Fruit fly (Drosophila melanogaster) whole organism, embryonic: ENCODE measurements around the gene Ada1-1.

Experiments used
- Awh ChIP-seq: fragments of 200-800 bp; sonication (Bioruptor generic); IDR thresholded peaks from 2 replicates; pipeline ENCODE4, ENCODE4 v1.3.6; 2022; ENCODE audit warnings: missing biosample characterization, missing genetic modification characterization
- CG10431 ChIP-seq: fragments of 200-800 bp; sonication (Bioruptor generic); optimal IDR thresholded peaks from 3 replicates; lab custom pipeline; 2018; ENCODE audit warnings: missing biosample characterization, mild to moderate bottlenecking, missing genetic modification characterization
- CG12769 ChIP-seq: fragments of 200-800 bp; sonication (Bioruptor generic); optimal IDR thresholded peaks from 2 replicates; lab custom pipeline; 2019; ENCODE audit warnings: missing biosample characterization, mild to moderate bottlenecking, missing genetic modification characterization, moderate library complexity
- CG13287 ChIP-seq: fragments of 200-800 bp; sonication (Bioruptor generic); IDR thresholded peaks from 2 replicates; pipeline ENCODE4 v1.3.6; 2022; ENCODE audit warnings: missing biosample characterization, missing genetic modification characterization; ENCODE audit not compliant: partially characterized antibody
- CG15269 ChIP-seq: fragments of 200-800 bp; sonication (Bioruptor generic); optimal IDR thresholded peaks from 2 replicates; lab custom pipeline; 2018; ENCODE audit warnings: missing biosample characterization, mild to moderate bottlenecking, missing genetic modification characterization, moderate library complexity
- CG15696 ChIP-seq: fragments of 200-800 bp; sonication (Bioruptor generic); optimal IDR thresholded peaks from 2 replicates; lab custom pipeline; 2019; ENCODE audit warnings: missing biosample characterization, mild to moderate bottlenecking, missing genetic modification characterization, moderate library complexity
- CG16863 ChIP-seq: fragments of 200-800 bp; sonication (Bioruptor generic); optimal IDR thresholded peaks from 3 replicates; lab custom pipeline; 2016; ENCODE audit warnings: missing biosample characterization, missing genetic modification characterization
- CG17802 ChIP-seq: fragments of 200-800 bp; sonication (Bioruptor generic); optimal IDR thresholded peaks from 2 replicates; lab custom pipeline; 2018; ENCODE audit warnings: missing biosample characterization, mild to moderate bottlenecking, missing genetic modification characterization, moderate library complexity
- CG1792 ChIP-seq: fragments of 200-800 bp; sonication (Bioruptor generic); optimal IDR thresholded peaks from 2 replicates; lab custom pipeline; 2016; ENCODE audit warnings: missing biosample characterization, missing genetic modification characterization
- CG18262 ChIP-seq: fragments of 200-800 bp; optimal IDR thresholded peaks from 3 replicates; lab custom pipeline; 2019; ENCODE audit warnings: missing biosample characterization, mild to moderate bottlenecking, missing genetic modification characterization, moderate library complexity
- CG18619 ChIP-seq: fragments of 200-800 bp; sonication (Bioruptor generic); optimal IDR thresholded peaks from 3 replicates; lab custom pipeline; 2017; ENCODE audit warnings: missing biosample characterization, mild to moderate bottlenecking, missing genetic modification characterization
- CG3065 ChIP-seq: fragments of 200-800 bp; sonication (Bioruptor generic); optimal IDR thresholded peaks from 2 replicates; lab custom pipeline; 2016; ENCODE audit warnings: missing biosample characterization, missing genetic modification characterization
- CG7928 ChIP-seq: fragments of 200-800 bp; sonication (Bioruptor generic); optimal IDR thresholded peaks from 2 replicates; lab custom pipeline; 2017; ENCODE audit warnings: missing biosample characterization, mild to moderate bottlenecking, missing genetic modification characterization
- CG8478 ChIP-seq: fragments of >200 bp; optimal IDR thresholded peaks from 2 replicates; lab custom pipeline; 2018
- CG8944 ChIP-seq: fragments of 200-800 bp; sonication (Bioruptor generic); optimal IDR thresholded peaks from 3 replicates; lab custom pipeline; 2016; ENCODE audit warnings: missing biosample characterization, missing genetic modification characterization
- Dad ChIP-seq: fragments of 200-800 bp; sonication (Bioruptor generic); optimal IDR thresholded peaks from 3 replicates; lab custom pipeline; 2016; ENCODE audit warnings: missing biosample characterization, missing genetic modification characterization
- Deaf1 ChIP-seq: fragments of 200-800 bp; optimal IDR thresholded peaks from 3 replicates; lab custom pipeline; 2019; ENCODE audit warnings: missing biosample characterization, mild to moderate bottlenecking, missing genetic modification characterization, moderate library complexity
- Dp ChIP-seq: fragments of 200-800 bp; sonication (Bioruptor generic); optimal IDR thresholded peaks from 2 replicates; lab custom pipeline; 2018; ENCODE audit warnings: missing biosample characterization, mild to moderate bottlenecking, missing genetic modification characterization, moderate library complexity
- Fer2 ChIP-seq: fragments of 200-800 bp; sonication (Bioruptor generic); optimal IDR thresholded peaks from 2 replicates; lab custom pipeline; 2018; ENCODE audit warnings: missing biosample characterization, mild to moderate bottlenecking, missing genetic modification characterization, moderate library complexity
- GATAe ChIP-seq: fragments of 200-800 bp; sonication (Bioruptor generic); conservative IDR thresholded peaks from 2 replicates; pipeline ENCODE4 v1.3.6; 2022; ENCODE audit warnings: missing biosample characterization, missing genetic modification characterization
- Gug ChIP-seq: fragments of 200-800 bp; sonication (Bioruptor generic); IDR thresholded peaks from 4 replicates; pipeline ENCODE4 v1.3.6; 2022; ENCODE audit warnings: missing biosample characterization, missing genetic modification characterization
- H2.0 ChIP-seq: fragments of 200-800 bp; sonication (Bioruptor generic); IDR thresholded peaks from 2 replicates; pipeline ENCODE4 v1.3.6; 2022; ENCODE audit warnings: missing biosample characterization, missing genetic modification characterization
- Hand ChIP-seq: fragments of 200-800 bp; sonication (Bioruptor generic); optimal IDR thresholded peaks from 2 replicates; lab custom pipeline; 2017; ENCODE audit warnings: mild to moderate bottlenecking, missing biosample characterization, missing genetic modification reagents, missing genetic modification characterization
- Hey ChIP-seq: fragments of 200-800 bp; sonication (Bioruptor generic); optimal IDR thresholded peaks from 3 replicates; lab custom pipeline; 2018; ENCODE audit warnings: missing biosample characterization, mild to moderate bottlenecking, missing genetic modification characterization
- Hr51 ChIP-seq, 2 experiments: fragments of 200-800 bp; sonication (Bioruptor generic); optimal IDR thresholded peaks; 2 replicates in 1 of 2; 3 replicates in 1 of 2; lab custom pipeline; 2016 to 2018; ENCODE audit warnings: missing biosample characterization in 2 of 2, missing genetic modification characterization in 2 of 2, mild to moderate bottlenecking in 1 of 2, moderate library complexity in 1 of 2
- Mad ChIP-seq: fragments of 200-800 bp; sonication (Bioruptor generic); optimal IDR thresholded peaks from 2 replicates; lab custom pipeline; 2016; ENCODE audit warnings: missing biosample characterization, missing genetic modification characterization
- Nf-YC ChIP-seq: fragments of 200-800 bp; optimal IDR thresholded peaks from 3 replicates; lab custom pipeline; 2019; ENCODE audit warnings: missing biosample characterization, mild to moderate bottlenecking, missing genetic modification characterization, moderate library complexity
- NfI ChIP-seq: fragments of 200-800 bp; sonication (Bioruptor generic); optimal IDR thresholded peaks from 3 replicates; lab custom pipeline; 2018; ENCODE audit warnings: missing biosample characterization, mild to moderate bottlenecking, missing genetic modification characterization, moderate library complexity
- Oaz ChIP-seq: fragments of 200-800 bp; sonication (Bioruptor generic); IDR thresholded peaks from 2 replicates; pipeline ENCODE4 v1.3.6; 2022; ENCODE audit warnings: missing biosample characterization, missing genetic modification characterization
- Side ChIP-seq: fragments of 200-800 bp; sonication (Bioruptor generic); optimal IDR thresholded peaks from 2 replicates; lab custom pipeline; 2016; ENCODE audit warnings: missing biosample characterization, missing genetic modification characterization
- Sox100B ChIP-seq: fragments of 200-800 bp; sonication (Bioruptor generic); optimal IDR thresholded peaks from 3 replicates; lab custom pipeline; 2018; ENCODE audit warnings: missing biosample characterization, mild to moderate bottlenecking, missing genetic modification characterization
- ap ChIP-seq: fragments of 200-800 bp; sonication (Bioruptor generic); IDR thresholded peaks from 2 replicates; pipeline ENCODE4 v1.3.6; 2022; ENCODE audit warnings: missing biosample characterization, missing genetic modification characterization
- ase ChIP-seq: fragments of 200-800 bp; sonication (Bioruptor generic); IDR thresholded peaks from 3 replicates; pipeline ENCODE4 v1.3.6; 2022; ENCODE audit warnings: missing biosample characterization, missing genetic modification characterization
- ato ChIP-seq: fragments of 200-800 bp; sonication (Bioruptor generic); IDR thresholded peaks from 2 replicates; pipeline ENCODE4 v1.3.6; 2022; ENCODE audit warnings: missing biosample characterization, missing genetic modification characterization; ENCODE audit not compliant: partially characterized antibody
- bab2 ChIP-seq: fragments of 200-800 bp; sonication (Bioruptor generic); optimal IDR thresholded peaks from 2 replicates; lab custom pipeline; 2016; ENCODE audit warnings: missing biosample characterization, missing genetic modification characterization
- chn ChIP-seq: fragments of 200-800 bp; sonication (Bioruptor generic); optimal IDR thresholded peaks from 2 replicates; lab custom pipeline; 2016; ENCODE audit warnings: missing biosample characterization, missing genetic modification characterization
- da ChIP-seq: fragments of 200-800 bp; sonication (Bioruptor generic); optimal IDR thresholded peaks from 2 replicates; lab custom pipeline; 2016; ENCODE audit warnings: missing biosample characterization, missing genetic modification characterization
- dati ChIP-seq: fragments of 200-800 bp; sonication (Bioruptor generic); IDR thresholded peaks from 2 replicates; pipeline ENCODE4 v1.3.6; 2022; ENCODE audit warnings: missing biosample characterization, missing genetic modification characterization
- disco-r ChIP-seq: fragments of 200-800 bp; sonication (Bioruptor generic); optimal IDR thresholded peaks from 2 replicates; lab custom pipeline; 2016; ENCODE audit warnings: missing biosample characterization, missing genetic modification characterization
- en ChIP-seq: fragments of 200-800 bp; sonication (Bioruptor generic); optimal IDR thresholded peaks from 2 replicates; lab custom pipeline; 2016; ENCODE audit warnings: missing biosample characterization, missing genetic modification characterization
- eve ChIP-seq, 2 experiments: fragments of >200 bp; optimal IDR thresholded peaks; 2 replicates each; lab custom pipeline; 2017; ENCODE audit warnings: missing biosample characterization in 2 of 2, missing genetic modification characterization in 2 of 2
- gro ChIP-seq: fragments of 200-800 bp; sonication (Bioruptor generic); optimal IDR thresholded peaks from 2 replicates; lab custom pipeline; 2016; ENCODE audit warnings: missing biosample characterization, missing genetic modification characterization
- gt ChIP-seq: fragments of 200-800 bp; sonication (Bioruptor generic); IDR thresholded peaks from 2 replicates; pipeline ENCODE4 v1.3.6; 2022; ENCODE audit warnings: missing biosample characterization, missing genetic modification characterization
- knrl ChIP-seq: fragments of 200-800 bp; sonication (Bioruptor generic); IDR thresholded peaks from 3 replicates; pipeline ENCODE4 v1.3.6; 2022; ENCODE audit warnings: missing biosample characterization, missing genetic modification characterization; ENCODE audit not compliant: partially characterized antibody
- nmo ChIP-seq: fragments of 200-800 bp; sonication (Bioruptor generic); optimal IDR thresholded peaks from 2 replicates; lab custom pipeline; 2018; ENCODE audit warnings: missing biosample characterization, mild to moderate bottlenecking, missing genetic modification characterization, moderate library complexity
- pnt ChIP-seq: fragments of 200-800 bp; sonication (Bioruptor generic); optimal IDR thresholded peaks from 3 replicates; lab custom pipeline; 2016; ENCODE audit warnings: missing biosample characterization, missing genetic modification characterization
- pum ChIP-seq: fragments of 200-800 bp; sonication (Bioruptor generic); optimal IDR thresholded peaks from 2 replicates; lab custom pipeline; 2016; ENCODE audit warnings: missing biosample characterization, missing genetic modification characterization
- sens ChIP-seq: fragments of 200-800 bp; sonication (Bioruptor generic); peaks from one replicate; lab custom pipeline; 2016; ENCODE audit warnings: missing biosample characterization, missing genetic modification characterization
- sug ChIP-seq: fragments of 200-800 bp; optimal IDR thresholded peaks from 2 replicates; lab custom pipeline; 2019; ENCODE audit warnings: missing biosample characterization, mild to moderate bottlenecking, missing genetic modification characterization, moderate library complexity

Gene Ada1-1

DNA sequence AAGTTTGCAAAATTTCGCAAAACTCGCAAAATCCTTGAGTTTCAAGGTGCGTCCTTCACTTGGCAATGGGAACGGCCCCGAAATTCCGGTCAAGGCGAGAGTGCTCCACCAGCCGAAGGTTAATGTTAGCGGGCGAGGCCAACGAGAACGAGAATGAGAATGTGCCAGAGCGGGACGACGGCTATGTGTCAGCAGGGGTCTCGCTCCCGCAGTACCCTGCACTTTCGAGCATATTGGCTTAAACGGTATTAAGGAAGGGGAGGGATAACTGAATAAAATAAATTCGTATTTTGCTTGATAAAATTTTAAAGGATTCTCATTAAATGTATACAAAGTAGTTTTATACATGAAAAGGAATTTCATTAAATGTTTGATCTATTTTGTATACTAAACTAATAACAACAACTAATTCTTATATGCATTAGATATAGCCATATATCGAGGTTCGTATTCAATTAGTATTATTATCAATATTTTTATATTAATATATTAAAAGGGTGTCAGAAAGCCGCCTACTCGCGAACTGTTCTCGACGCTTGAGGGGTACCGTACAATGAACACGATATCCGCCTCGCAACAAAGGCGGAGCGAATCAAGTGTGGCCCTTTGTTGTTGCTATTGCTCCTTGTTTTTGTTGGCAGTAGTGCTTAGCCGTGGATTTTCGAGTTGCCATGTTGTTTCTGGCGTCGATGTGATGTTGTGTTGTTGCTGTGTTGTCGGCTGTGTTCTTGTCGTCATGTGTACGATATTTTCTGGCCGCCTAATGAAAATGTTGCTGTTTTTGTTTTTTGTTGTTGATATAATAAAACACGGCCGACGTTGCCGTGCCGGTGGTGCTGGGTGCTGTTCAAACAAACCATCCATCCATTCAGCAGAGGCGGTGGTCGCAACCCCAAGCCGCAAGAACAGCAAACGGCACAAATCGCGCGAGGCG, 10.1 kb downstream of the Ada1-1 start (continued):
- TF ChIP-seq Nf-YC (tag; lab: Kevin White, UChicago): peak; percentile 87
- peak; percentile 62 for TF ChIP-seq pum
- peak; percentile 38 for TF ChIP-seq CG8944 (GFP tag; lab: Kevin White, UChicago)
- peak; percentile 77 for TF ChIP-seq Deaf1 (tag; lab: Kevin White, UChicago)
- no peak for TF ChIP-seq dati
- TF ChIP-seq Dad: peak; percentile 24
- TF ChIP-seq nmo (GFP tag; lab: Kevin White, UChicago): peak; percentile 99
- peak; percentile 59 for TF ChIP-seq Mad (GFP tag; lab: Kevin White, UChicago)
- peak; percentile 91 for TF ChIP-seq NfI (GFP tag; lab: Kevin White, UChicago)
- peak; percentile 58 for TF ChIP-seq pnt (GFP tag; lab: Kevin White, UChicago)
- no peak for TF ChIP-seq ap (GFP tag; lab: Robert Waterston, UW)
- peak; percentile 52 for TF ChIP-seq CG8478 (lab: Kevin White, UChicago)
- TF ChIP-seq eve (GFP tag; optimal IDR thresholded peaks at IDR 0.05; lab: Kevin White, UChicago): no peak
- peak; percentile 53 for TF ChIP-seq CG17802 (tag; lab: Kevin White, UChicago)
- TF ChIP-seq CG7928 (GFP tag; lab: Kevin White, UChicago): peak; percentile 73
- TF ChIP-seq chn (GFP tag; lab: Kevin White, UChicago): peak; percentile 72
- peak; percentile 31 for TF ChIP-seq Hey (tag; lab: Kevin White, UChicago)
- TF ChIP-seq en (GFP tag; lab: Kevin White, UChicago): peak; percentile 51
- TF ChIP-seq GATAe (GFP tag; lab: Robert Waterston, UW): no peak
- no peak for TF ChIP-seq H2.0 (GFP tag; lab: Robert Waterston, UW)
- peak; percentile 46 for TF ChIP-seq CG1792 (GFP tag; lab: Kevin White, UChicago)
- TF ChIP-seq gt (GFP tag; lab: Robert Waterston, UW): no peak
- TF ChIP-seq Oaz (GFP tag; lab: Robert Waterston, UW): no peak
- peak; percentile 99 for TF ChIP-seq Sox100B (GFP tag; lab: Kevin White, UChicago)
- TF ChIP-seq bab2 (GFP tag; lab: Kevin White, UChicago): peak; percentile 53
- TF ChIP-seq gro (GFP tag; lab: Kevin White, UChicago): no peak
- peak; percentile 9 for TF ChIP-seq CG12769 (tag; lab: Kevin White, UChicago)
- no peak for TF ChIP-seq ase (GFP tag; lab: Robert Waterston, UW)
- no peak for TF ChIP-seq Awh (GFP tag; lab: Robert Waterston, UW)
- peak; percentile 94 for TF ChIP-seq Hand
- peak; percentile 75; the same call in 3 of the 4 replicates for TF ChIP-seq Gug (GFP tag; lab: Robert Waterston, UW)
- TF ChIP-seq CG10431 (GFP tag; lab: Kevin White, UChicago): peak; percentile 88
- no peak for TF ChIP-seq knrl (GFP tag; lab: Robert Waterston, UW)
- TF ChIP-seq CG15269 (tag; lab: Kevin White, UChicago): peak; percentile 96
- peak; percentile 18 for TF ChIP-seq disco-r (GFP tag; lab: Kevin White, UChicago)
- TF ChIP-seq Hr51 (GFP tag; optimal IDR thresholded peaks at IDR 0.05; lab: Kevin White, UChicago): peak; percentile 41 to 96
- TF ChIP-seq Side: peak; percentile 34
- TF ChIP-seq CG3065: peak; percentile 77
- peak; percentile 99 for TF ChIP-seq CG18262
- no peak for TF ChIP-seq Dp (GFP tag; lab: Kevin White, UChicago)
- TF ChIP-seq ato: no peak
- peak; percentile 71 for TF ChIP-seq CG16863 (GFP tag; lab: Kevin White, UChicago)
- peak; percentile 92 for TF ChIP-seq sens (GFP tag; lab: Kevin White, UChicago)
- no peak for TF ChIP-seq da (GFP tag; lab: Kevin White, UChicago)
- TF ChIP-seq Fer2: peak; percentile 86
- peak; percentile 97 for TF ChIP-seq CG18619 (GFP tag; lab: Kevin White, UChicago)
- no peak for TF ChIP-seq CG13287 (GFP tag; lab: Robert Waterston, UW)
- peak; percentile 92 for TF ChIP-seq sug (tag; lab: Kevin White, UChicago)
- peak; percentile 93 for TF ChIP-seq CG15696 (tag; lab: Kevin White, UChicago)
